Fruit fly (Drosophila melanogaster) whole organism, embryonic: ENCODE measurements around the gene CG7607.

Source experiments
- ATbp ChIP-seq: fragments of 200-800 bp; sonication (Bioruptor generic); optimal IDR thresholded peaks from 2 replicates; lab custom pipeline; 2017; ENCODE audit warnings: missing biosample characterization, mild to moderate bottlenecking, missing genetic modification characterization, missing genetic modification reagents
- Adf1 ChIP-seq: fragments of 200-800 bp; sonication (Bioruptor generic); IDR thresholded peaks from 2 replicates; pipeline ENCODE4 v1.3.6; 2022; ENCODE audit warnings: missing biosample characterization, missing genetic modification characterization
- CG10366 ChIP-seq: fragments of 200-800 bp; sonication (Bioruptor generic); IDR thresholded peaks from 2 replicates; pipeline ENCODE4 v1.3.6; 2022; ENCODE audit warnings: missing biosample characterization, missing genetic modification characterization
- CG10462 ChIP-seq: fragments of 200-800 bp; sonication (Bioruptor generic); optimal IDR thresholded peaks from 2 replicates; lab custom pipeline; 2016; ENCODE audit warnings: missing biosample characterization, missing genetic modification characterization
- CG10959 ChIP-seq: fragments of 200-800 bp; sonication (Bioruptor generic); IDR thresholded peaks from 2 replicates; pipeline ENCODE4 v1.3.6; 2022; ENCODE audit warnings: missing biosample characterization, missing genetic modification characterization
- CG14014 ChIP-seq: fragments of 200-800 bp; sonication (Bioruptor generic); IDR thresholded peaks from 2 replicates; pipeline ENCODE4 v1.3.6; 2022; ENCODE audit warnings: missing biosample characterization, missing genetic modification characterization
- CG15269 ChIP-seq: fragments of 200-800 bp; sonication (Bioruptor generic); optimal IDR thresholded peaks from 2 replicates; lab custom pipeline; 2018; ENCODE audit warnings: missing biosample characterization, mild to moderate bottlenecking, missing genetic modification characterization, moderate library complexity
- CG15601 ChIP-seq: fragments of 200-800 bp; sonication (Bioruptor generic); optimal IDR thresholded peaks from 3 replicates; lab custom pipeline; 2019; ENCODE audit warnings: missing biosample characterization, mild to moderate bottlenecking, missing genetic modification characterization, moderate library complexity
- CG16863 ChIP-seq: fragments of 200-800 bp; sonication (Bioruptor generic); optimal IDR thresholded peaks from 3 replicates; lab custom pipeline; 2016; ENCODE audit warnings: missing biosample characterization, missing genetic modification characterization
- CG17328 ChIP-seq: fragments of 200-800 bp; sonication (Bioruptor generic); IDR thresholded peaks from 2 replicates; pipeline ENCODE4 v1.3.6; 2022; ENCODE audit warnings: missing biosample characterization, missing genetic modification characterization
- CG18619 ChIP-seq: fragments of 200-800 bp; sonication (Bioruptor generic); optimal IDR thresholded peaks from 3 replicates; lab custom pipeline; 2017; ENCODE audit warnings: missing biosample characterization, mild to moderate bottlenecking, missing genetic modification characterization
- CG2199 ChIP-seq: fragments of 200-800 bp; sonication (Bioruptor generic); IDR thresholded peaks from 3 replicates; pipeline ENCODE4 v1.3.6; 2022; ENCODE audit warnings: missing biosample characterization, missing genetic modification characterization
- CG2678 ChIP-seq: fragments of 200-800 bp; sonication (Bioruptor generic); optimal IDR thresholded peaks from 3 replicates; lab custom pipeline; 2019; ENCODE audit warnings: missing biosample characterization, mild to moderate bottlenecking, missing genetic modification characterization, moderate library complexity
- CG31224 ChIP-seq: fragments of 200-800 bp; sonication (Bioruptor generic); IDR thresholded peaks from 2 replicates; pipeline ENCODE4 v1.3.6; 2022; ENCODE audit warnings: missing biosample characterization, missing genetic modification characterization
- CG33557 ChIP-seq: fragments of 200-800 bp; sonication (Bioruptor generic); optimal IDR thresholded peaks from 2 replicates; lab custom pipeline; 2019; ENCODE audit warnings: missing biosample characterization, mild to moderate bottlenecking, missing genetic modification characterization, moderate library complexity
- CG3407 ChIP-seq: fragments of 200-800 bp; sonication (Bioruptor generic); optimal IDR thresholded peaks from 2 replicates; lab custom pipeline; 2018; ENCODE audit warnings: missing biosample characterization, mild to moderate bottlenecking, missing genetic modification characterization
- CG34422 ChIP-seq: fragments of 200-800 bp; sonication (Bioruptor generic); IDR thresholded peaks from 3 replicates; pipeline ENCODE4 v1.3.6; 2022; ENCODE audit warnings: missing biosample characterization, missing genetic modification characterization
- CG3726 ChIP-seq: fragments of 200-800 bp; sonication (Bioruptor generic); IDR thresholded peaks from 3 replicates; pipeline ENCODE4, ENCODE4 v1.3.6; 2022; ENCODE audit warnings: missing biosample characterization, missing genetic modification characterization
- CG4360 ChIP-seq: fragments of 200-800 bp; sonication (Bioruptor generic); IDR thresholded peaks from 2 replicates; pipeline ENCODE4 v1.3.6; 2022; ENCODE audit warnings: missing biosample characterization, missing genetic modification characterization
- CG5180 ChIP-seq: fragments of 200-800 bp; sonication (Bioruptor generic); optimal IDR thresholded peaks from 3 replicates; lab custom pipeline; 2017; ENCODE audit warnings: missing biosample characterization, missing genetic modification characterization, mild to moderate bottlenecking, moderate library complexity, missing genetic modification reagents
- CG8924 ChIP-seq: fragments of 200-800 bp; optimal IDR thresholded peaks from 3 replicates; lab custom pipeline; 2019; ENCODE audit warnings: missing biosample characterization, mild to moderate bottlenecking, missing genetic modification characterization, moderate library complexity
- CG9727 ChIP-seq: fragments of 200-800 bp; sonication (Bioruptor generic); optimal IDR thresholded peaks from 3 replicates; lab custom pipeline; 2017; ENCODE audit warnings: missing biosample characterization, mild to moderate bottlenecking, missing genetic modification characterization
- Chrac-16 ChIP-seq: fragments of 200-800 bp; sonication (Bioruptor generic); optimal IDR thresholded peaks from 3 replicates; lab custom pipeline; 2016; ENCODE audit warnings: missing biosample characterization, missing genetic modification characterization
- Dip3 ChIP-seq: fragments of 200-800 bp; sonication (Bioruptor generic); optimal IDR thresholded peaks from 3 replicates; lab custom pipeline; 2016; ENCODE audit warnings: missing biosample characterization, missing genetic modification characterization
- Fer2 ChIP-seq: fragments of 200-800 bp; sonication (Bioruptor generic); optimal IDR thresholded peaks from 2 replicates; lab custom pipeline; 2018; ENCODE audit warnings: missing biosample characterization, mild to moderate bottlenecking, missing genetic modification characterization, moderate library complexity
- GATAe ChIP-seq: fragments of 200-800 bp; sonication (Bioruptor generic); conservative IDR thresholded peaks from 2 replicates; pipeline ENCODE4 v1.3.6; 2022; ENCODE audit warnings: missing biosample characterization, missing genetic modification characterization
- Gug ChIP-seq: fragments of 200-800 bp; sonication (Bioruptor generic); IDR thresholded peaks from 4 replicates; pipeline ENCODE4 v1.3.6; 2022; ENCODE audit warnings: missing biosample characterization, missing genetic modification characterization
- Six4 ChIP-seq: fragments of 200-800 bp; sonication (Bioruptor generic); optimal IDR thresholded peaks from 2 replicates; lab custom pipeline; 2016; ENCODE audit warnings: missing biosample characterization, missing genetic modification characterization
- Sox102F ChIP-seq: fragments of 200-800 bp; sonication (Bioruptor generic); optimal IDR thresholded peaks from 2 replicates; lab custom pipeline; 2018; ENCODE audit warnings: missing biosample characterization, mild to moderate bottlenecking, missing genetic modification characterization, moderate library complexity
- Sry-β ChIP-seq: fragments of 200-800 bp; sonication (Bioruptor generic); optimal IDR thresholded peaks from 2 replicates; lab custom pipeline; 2018; ENCODE audit warnings: missing biosample characterization, mild to moderate bottlenecking, missing genetic modification characterization, moderate library complexity
- Sry-δ ChIP-seq: fragments of 200-800 bp; sonication (Bioruptor generic); optimal IDR thresholded peaks from 2 replicates; lab custom pipeline; 2016; ENCODE audit warnings: missing biosample characterization, missing genetic modification characterization
- Stat92E ChIP-seq, 3 experiments: fragments of >200 bp in 2 of 3; fragments of 200-800 bp in 1 of 3; sonication (Bioruptor generic) in 1 of 3; optimal IDR thresholded peaks; 2 replicates each; lab custom pipeline; 2017 to 2019; ENCODE audit warnings: missing biosample characterization in 3 of 3, missing genetic modification characterization in 3 of 3, mild to moderate bottlenecking in 1 of 3, moderate library complexity in 1 of 3
- Trl ChIP-seq, 3 experiments: fragments of >200 bp in 2 of 3; fragments of 200-800 bp in 1 of 3; sonication (Bioruptor generic) in 1 of 3; optimal IDR thresholded peaks; 2 replicates in 1 of 3; 3 replicates in 2 of 3; lab custom pipeline; 2016 to 2017; ENCODE audit warnings: missing biosample characterization in 1 of 3, missing genetic modification characterization in 1 of 3
- bowl ChIP-seq: fragments of 200-800 bp; sonication (Bioruptor generic); IDR thresholded peaks from 2 replicates; pipeline ENCODE4 v1.3.6; 2022; ENCODE audit warnings: missing biosample characterization, missing genetic modification characterization
- cg ChIP-seq: fragments of 200-800 bp; sonication (Bioruptor generic); optimal IDR thresholded peaks from 3 replicates; lab custom pipeline; 2019; ENCODE audit warnings: missing biosample characterization, mild to moderate bottlenecking, missing genetic modification characterization, moderate library complexity
- fd96Cb ChIP-seq: fragments of 200-800 bp; sonication (Bioruptor generic); optimal IDR thresholded peaks from 2 replicates; lab custom pipeline; 2018; ENCODE audit warnings: missing biosample characterization, mild to moderate bottlenecking, missing genetic modification characterization, moderate library complexity
- gce ChIP-seq: fragments of 200-800 bp; sonication (Bioruptor generic); IDR thresholded peaks from 3 replicates; pipeline ENCODE4 v1.3.6; 2022; ENCODE audit warnings: missing biosample characterization, missing genetic modification characterization
- jigr1 ChIP-seq: fragments of 200-800 bp; sonication (Bioruptor generic); IDR thresholded peaks from 3 replicates; pipeline ENCODE4 v1.3.6; 2022; ENCODE audit warnings: missing biosample characterization, missing genetic modification characterization
- kay ChIP-seq: fragments of 200-800 bp; sonication (Bioruptor generic); optimal IDR thresholded peaks from 2 replicates; lab custom pipeline; 2016; ENCODE audit warnings: missing biosample characterization, missing genetic modification characterization
- knrl ChIP-seq: fragments of 200-800 bp; sonication (Bioruptor generic); IDR thresholded peaks from 3 replicates; pipeline ENCODE4 v1.3.6; 2022; ENCODE audit warnings: missing biosample characterization, missing genetic modification characterization; ENCODE audit not compliant: partially characterized antibody
- mirr ChIP-seq: fragments of 200-800 bp; sonication (Bioruptor generic); optimal IDR thresholded peaks from 3 replicates; lab custom pipeline; 2018; ENCODE audit warnings: missing biosample characterization, mild to moderate bottlenecking, missing genetic modification characterization
- nau ChIP-seq: fragments of 200-800 bp; sonication (Bioruptor generic); optimal IDR thresholded peaks from 3 replicates; lab custom pipeline; 2017; ENCODE audit warnings: missing biosample characterization, mild to moderate bottlenecking, missing genetic modification characterization, missing genetic modification reagents
- pan ChIP-seq, 4 experiments: fragments of >200 bp in 3 of 4; fragments of 200-800 bp in 1 of 4; sonication (Bioruptor generic) in 1 of 4; optimal IDR thresholded peaks in 3 of 4; IDR thresholded peaks in 1 of 4; 2 replicates each; pipeline versions ENCODE4 v1.3.6 to Lab custom; 2017 to 2022; ENCODE audit warnings: missing biosample characterization in 2 of 4, missing genetic modification characterization in 2 of 4, mixed read lengths in 1 of 4
- phol ChIP-seq: fragments of 200-800 bp; sonication (Bioruptor generic); optimal IDR thresholded peaks from 3 replicates; lab custom pipeline; 2018; ENCODE audit warnings: missing biosample characterization, mild to moderate bottlenecking, missing genetic modification characterization, moderate library complexity
- sima ChIP-seq: fragments of 200-800 bp; sonication (Bioruptor generic); optimal IDR thresholded peaks from 2 replicates; lab custom pipeline; 2016; ENCODE audit warnings: missing biosample characterization, missing genetic modification characterization
- stwl ChIP-seq: fragments of 200-800 bp; sonication (Bioruptor generic); optimal IDR thresholded peaks from 3 replicates; lab custom pipeline; 2018; ENCODE audit warnings: missing biosample characterization, mild to moderate bottlenecking, missing genetic modification characterization, moderate library complexity
- tna ChIP-seq: fragments of 200-800 bp; sonication (Bioruptor generic); IDR thresholded peaks from 2 replicates; pipeline ENCODE4 v1.3.6; 2022; ENCODE audit warnings: missing biosample characterization, missing genetic modification characterization; ENCODE audit not compliant: partially characterized antibody
- unc-4 ChIP-seq: fragments of 200-800 bp; sonication (Bioruptor generic); IDR thresholded peaks from 2 replicates; pipeline ENCODE4 v1.3.6; 2022; ENCODE audit warnings: missing biosample characterization, missing genetic modification characterization; ENCODE audit not compliant: partially characterized antibody

CG7607 gene

dm6 chr3L:11197291-11198021, 2.0 kb upstream of the CG7607 start, which contains the start of gene GlcAT-P (continued):
- TF ChIP-seq Trl (optimal IDR thresholded peaks at IDR 0.05; lab: Kevin White, UChicago) (peak in 1 of 2 experiments; percentile 51), Trl (GFP tag; optimal IDR thresholded peaks at IDR 0.05; lab: Kevin White, UChicago) (no peak), CG15601 (tag; lab: Kevin White, UChicago) (peak; percentile 63), CG5180 (GFP tag; lab: Kevin White, UChicago) (peak; percentile 99), knrl (GFP tag; lab: Robert Waterston, UW) (no peak), Six4 (GFP tag; lab: Kevin White, UChicago) (no peak), CG4360 (GFP tag; lab: Robert Waterston, UW) (no peak), CG3726 (no peak), CG31224 (GFP tag; lab: Robert Waterston, UW) (no peak), cg (GFP tag; lab: Kevin White, UChicago) (peak; percentile 14), unc-4 (GFP tag; lab: Robert Waterston, UW) (no peak), CG3407 (GFP tag; lab: Kevin White, UChicago) (peak; percentile 35), Gug (no peak), CG8924 (tag; lab: Kevin White, UChicago) (peak; percentile 85), Sry-β (GFP tag; lab: Kevin White, UChicago) (no peak), bowl (GFP tag; lab: Robert Waterston, UW) (peak; percentile 32; the same call in 1 of the 2 replicates), fd96Cb (peak; percentile 65), Chrac-16 (GFP tag; lab: Kevin White, UChicago) (peak; percentile 30), CG16863 (GFP tag; lab: Kevin White, UChicago) (no peak), Sox102F (GFP tag; lab: Kevin White, UChicago) (peak; percentile 81), CG14014 (peak; percentile 76), pan (optimal IDR thresholded peaks at IDR 0.05; lab: Kevin White, UChicago) (no peak), pan (GFP tag; optimal IDR thresholded peaks at IDR 0.05 in 1 of 2, IDR thresholded peaks at IDR 0.05 in 1 of 2) (peak in 1 of 2 experiments; percentile 78), CG15269 (tag; lab: Kevin White, UChicago) (peak; percentile 85), nau (no peak), CG10959 (GFP tag; lab: Robert Waterston, UW) (no peak), CG10462 (peak; percentile 25), CG18619 (GFP tag; lab: Kevin White, UChicago) (peak; percentile 32), CG10366 (peak; percentile 53), kay (GFP tag; lab: Kevin White, UChicago) (peak; percentile 24), Dip3 (GFP tag; lab: Kevin White, UChicago) (no peak), GATAe (GFP tag; lab: Robert Waterston, UW) (no peak), stwl (tag; lab: Kevin White, UChicago) (peak; percentile 2), phol (peak; percentile 67), gce (GFP tag; lab: Robert Waterston, UW) (no peak), Sry-δ (GFP tag; lab: Kevin White, UChicago) (no peak), CG33557 (GFP tag; lab: Kevin White, UChicago) (peak; percentile 33), Stat92E (GFP tag; optimal IDR thresholded peaks at IDR 0.05; lab: Kevin White, UChicago) (no peak), Fer2 (tag; lab: Kevin White, UChicago) (no peak), CG17328 (GFP tag; lab: Robert Waterston, UW) (peak; percentile 78), mirr (GFP tag; lab: Kevin White, UChicago) (no peak), ATbp (GFP tag; lab: Kevin White, UChicago) (peak; percentile 31), CG2199 (GFP tag; lab: Robert Waterston, UW) (peak; percentile 14; the same call in 1 of the 3 replicates), Adf1 (peak; percentile 54), CG34422 (GFP tag; lab: Robert Waterston, UW) (peak; percentile 52; the same call in 2 of the 3 replicates), tna (GFP tag; lab: Robert Waterston, UW) (no peak), jigr1 (GFP tag; lab: Robert Waterston, UW) (no peak), sima (no peak), CG9727 (peak; percentile 78), CG2678 (tag; lab: Kevin White, UChicago) (peak; percentile 88)
